Worm (Caenorhabditis elegans) whole organism, L3 larva: ENCODE data around the gene Y116A8C.40.

Source experiments
- mdl-1 ChIP-seq: fragments of 150-350 bp; optimal IDR thresholded peaks from 2 replicates; lab custom pipeline; 2014; ENCODE audit warnings: missing biosample characterization, missing genetic modification characterization
- mml-1 ChIP-seq: fragments of 150-350 bp; sonication (generic microtip); optimal IDR thresholded peaks from 3 replicates; lab custom pipeline; 2014; ENCODE audit warnings: missing biosample characterization, missing genetic modification characterization

DNA sequence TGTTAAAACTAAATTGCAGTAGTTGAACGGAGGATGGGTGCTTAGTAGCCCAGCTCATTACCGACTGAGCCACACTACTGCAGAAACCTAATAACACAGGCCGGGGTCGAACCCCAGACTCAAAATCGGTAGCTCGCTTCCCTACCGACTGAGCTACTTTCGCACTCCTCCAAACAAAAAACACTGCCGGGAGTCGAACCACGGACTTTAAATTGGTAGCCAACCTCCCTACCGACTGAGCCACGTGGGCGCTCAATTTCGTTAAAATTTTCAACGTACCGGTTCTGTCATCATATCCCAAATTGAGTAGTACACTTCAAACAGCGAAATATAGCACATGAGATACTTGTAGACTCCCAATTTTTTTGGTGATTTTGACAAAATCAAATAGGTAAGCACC is 353 bp downstream of the Y116A8C.40 start:
- no peak for TF ChIP-seq mml-1 (tag; lab: Kevin White, UChicago)
- TF ChIP-seq mdl-1 (tag; lab: Kevin White, UChicago) = no peak
